Fruit fly (Drosophila melanogaster): ENCODE data around the gene CG31265.

CG31265 gene

dm6 chr3R:17149080-17149746 lies 21.2 kb downstream of the CG31265 start, which contains the start of the genes m-cup and Det:
Gene m-cup (minus strand): TSS chr3R:17149412.
Gene Det (plus strand): TSS chr3R:17149667.
- no peak for TF ChIP-seq noc (tag; optimal IDR thresholded peaks at IDR 0.05)

dm6 chr3R:17150287-17150686 lies 22.3 kb downstream of the CG31265 start, which contains the start of gene Smug:
Gene Smug (plus strand): TSS chr3R:17150587.
- no peak for TF ChIP-seq noc (tag; optimal IDR thresholded peaks at IDR 0.05)

- no peak for TF ChIP-seq noc (tag; optimal IDR thresholded peaks at IDR 0.05)
Measured at dm6 chr3R:17151376-17152026, 23.5 kb downstream of the CG31265 start, which contains the start of gene CG5292. Gene CG5292 (plus strand): TSS chr3R:17151861.

- TF ChIP-seq noc (tag; optimal IDR thresholded peaks at IDR 0.05): no peak
Measured at dm6 chr3R:17178140-17178539, 50.1 kb downstream of the CG31265 start.
